Fruit fly (Drosophila melanogaster) whole organism, embryonic: Measurements from ENCODE around the gene betaGlu.
A peak's percentile ranks its signal among the peaks of the same experiment; 100 is the strongest.

Source experiments
- Abd-B ChIP-seq: fragments of 200-800 bp; sonication (Bioruptor generic); optimal IDR thresholded peaks from 2 replicates; lab custom pipeline; 2018; ENCODE audit warnings: missing biosample characterization, mild to moderate bottlenecking, missing genetic modification characterization, moderate library complexity
- Ada2b ChIP-seq: fragments of 200-800 bp; sonication (Bioruptor generic); IDR thresholded peaks from 2 replicates; pipeline ENCODE4 v1.3.6; 2022; ENCODE audit warnings: missing biosample characterization, missing genetic modification characterization
- Atf6 ChIP-seq: fragments of 200-800 bp; sonication (Bioruptor generic); IDR thresholded peaks from 2 replicates; pipeline ENCODE4 v1.3.6; 2022; ENCODE audit warnings: missing biosample characterization, missing genetic modification characterization
- CG10321 ChIP-seq: fragments of 200-800 bp; sonication (Bioruptor generic); IDR thresholded peaks from 2 replicates; pipeline ENCODE4 v1.3.6; 2022; ENCODE audit warnings: missing biosample characterization, missing genetic modification characterization
- CG10366 ChIP-seq: fragments of 200-800 bp; sonication (Bioruptor generic); IDR thresholded peaks from 2 replicates; pipeline ENCODE4 v1.3.6; 2022; ENCODE audit warnings: missing biosample characterization, missing genetic modification characterization
- CG10462 ChIP-seq: fragments of 200-800 bp; sonication (Bioruptor generic); optimal IDR thresholded peaks from 2 replicates; lab custom pipeline; 2016; ENCODE audit warnings: missing biosample characterization, missing genetic modification characterization
- CG11560 ChIP-seq: fragments of 200-800 bp; sonication (Bioruptor generic); IDR thresholded peaks from 3 replicates; pipeline ENCODE4 v1.3.6; 2022; ENCODE audit warnings: missing biosample characterization, missing genetic modification characterization
- CG12155 ChIP-seq: fragments of 200-800 bp; sonication (Bioruptor generic); optimal IDR thresholded peaks from 3 replicates; lab custom pipeline; 2016; ENCODE audit warnings: missing biosample characterization, missing genetic modification characterization
- CG1233 ChIP-seq: fragments of 200-800 bp; sonication (Bioruptor generic); optimal IDR thresholded peaks from 4 replicates; lab custom pipeline; 2018; ENCODE audit warnings: missing biosample characterization, mild to moderate bottlenecking, missing genetic modification characterization
- CG13424 ChIP-seq: fragments of 200-800 bp; sonication (Bioruptor generic); optimal IDR thresholded peaks from 2 replicates; lab custom pipeline; 2019; ENCODE audit warnings: missing biosample characterization, mild to moderate bottlenecking, missing genetic modification characterization, moderate library complexity
- CG14014 ChIP-seq: fragments of 200-800 bp; sonication (Bioruptor generic); IDR thresholded peaks from 2 replicates; pipeline ENCODE4 v1.3.6; 2022; ENCODE audit warnings: missing biosample characterization, missing genetic modification characterization
- CG15514 ChIP-seq: fragments of 200-800 bp; sonication (Bioruptor generic); optimal IDR thresholded peaks from 3 replicates; lab custom pipeline; 2017; ENCODE audit warnings: missing biosample characterization, missing genetic modification characterization, mild to moderate bottlenecking, moderate library complexity, missing genetic modification reagents
- CG15696 ChIP-seq: fragments of 200-800 bp; sonication (Bioruptor generic); optimal IDR thresholded peaks from 2 replicates; lab custom pipeline; 2019; ENCODE audit warnings: missing biosample characterization, mild to moderate bottlenecking, missing genetic modification characterization, moderate library complexity
- CG16779 ChIP-seq: fragments of 200-800 bp; sonication (Bioruptor generic); IDR thresholded peaks from 2 replicates; pipeline ENCODE4 v1.3.6; 2022; ENCODE audit warnings: missing biosample characterization, missing genetic modification characterization
- CG16863 ChIP-seq: fragments of 200-800 bp; sonication (Bioruptor generic); optimal IDR thresholded peaks from 3 replicates; lab custom pipeline; 2016; ENCODE audit warnings: missing biosample characterization, missing genetic modification characterization
- CG17568 ChIP-seq: fragments of 200-800 bp; sonication (Bioruptor generic); optimal IDR thresholded peaks from 2 replicates; lab custom pipeline; 2018; ENCODE audit warnings: missing biosample characterization, mild to moderate bottlenecking, missing genetic modification characterization, moderate library complexity
- CG17829 ChIP-seq: fragments of 200-800 bp; optimal IDR thresholded peaks from 2 replicates; lab custom pipeline; 2019; ENCODE audit warnings: missing biosample characterization, mild to moderate bottlenecking, missing genetic modification characterization, moderate library complexity
- CG2116 ChIP-seq: fragments of 200-800 bp; sonication (Bioruptor generic); optimal IDR thresholded peaks from 3 replicates; lab custom pipeline; 2018; ENCODE audit warnings: missing biosample characterization, mild to moderate bottlenecking, missing genetic modification characterization
- CG2120 ChIP-seq: fragments of 200-800 bp; sonication (Bioruptor generic); optimal IDR thresholded peaks from 3 replicates; lab custom pipeline; 2016; ENCODE audit warnings: missing biosample characterization, missing genetic modification characterization
- CG2129 ChIP-seq: fragments of 200-800 bp; sonication (Bioruptor generic); IDR thresholded peaks from 2 replicates; pipeline ENCODE4 v1.3.6; 2022; ENCODE audit warnings: missing biosample characterization, missing genetic modification characterization; ENCODE audit not compliant: partially characterized antibody
- CG2712 ChIP-seq: fragments of 200-800 bp; optimal IDR thresholded peaks from 3 replicates; lab custom pipeline; 2019; ENCODE audit warnings: missing biosample characterization, mild to moderate bottlenecking, missing genetic modification characterization, moderate library complexity
- CG32532 ChIP-seq: fragments of 200-800 bp; sonication (Bioruptor generic); IDR thresholded peaks from 2 replicates; pipeline ENCODE4 v1.3.6; 2022; ENCODE audit warnings: missing biosample characterization, missing genetic modification characterization
- CG4360 ChIP-seq: fragments of 200-800 bp; sonication (Bioruptor generic); IDR thresholded peaks from 2 replicates; pipeline ENCODE4 v1.3.6; 2022; ENCODE audit warnings: missing biosample characterization, missing genetic modification characterization
- CG6254 ChIP-seq: fragments of 200-800 bp; sonication (Bioruptor generic); optimal IDR thresholded peaks from 3 replicates; lab custom pipeline; 2017; ENCODE audit warnings: mild to moderate bottlenecking, missing biosample characterization, missing genetic modification reagents, missing genetic modification characterization
- CG8281 ChIP-seq: fragments of 200-800 bp; sonication (Bioruptor generic); optimal IDR thresholded peaks from 2 replicates; lab custom pipeline; 2018; ENCODE audit warnings: missing biosample characterization, mild to moderate bottlenecking, missing genetic modification characterization, moderate library complexity
- CG8924 ChIP-seq: fragments of 200-800 bp; optimal IDR thresholded peaks from 3 replicates; lab custom pipeline; 2019; ENCODE audit warnings: missing biosample characterization, mild to moderate bottlenecking, missing genetic modification characterization, moderate library complexity
- CG9932 ChIP-seq: fragments of 200-800 bp; sonication (Bioruptor generic); IDR thresholded peaks from 2 replicates; pipeline ENCODE4 v1.3.6; 2022; ENCODE audit warnings: missing biosample characterization, missing genetic modification characterization
- CkIIα-i1 ChIP-seq: fragments of 200-800 bp; sonication (Bioruptor generic); IDR thresholded peaks from 2 replicates; pipeline ENCODE4 v1.3.6; 2022; ENCODE audit warnings: missing biosample characterization, missing genetic modification characterization
- D ChIP-seq, 2 experiments: fragments of 200-800 bp in 1 of 2; fragments of >200 bp in 1 of 2; sonication (Bioruptor generic) in 1 of 2; optimal IDR thresholded peaks; 2 replicates in 1 of 2; 3 replicates in 1 of 2; lab custom pipeline; 2017; ENCODE audit warnings: mild to moderate bottlenecking in 1 of 2, missing biosample characterization in 1 of 2, missing genetic modification characterization in 1 of 2, missing genetic modification reagents in 1 of 2
- GATAe ChIP-seq: fragments of 200-800 bp; sonication (Bioruptor generic); conservative IDR thresholded peaks from 2 replicates; pipeline ENCODE4 v1.3.6; 2022; ENCODE audit warnings: missing biosample characterization, missing genetic modification characterization
- Meics ChIP-seq: fragments of 200-800 bp; sonication (Bioruptor generic); optimal IDR thresholded peaks from 2 replicates; lab custom pipeline; 2017; ENCODE audit warnings: missing biosample characterization, mild to moderate bottlenecking, missing genetic modification characterization
- Side ChIP-seq: fragments of 200-800 bp; sonication (Bioruptor generic); optimal IDR thresholded peaks from 2 replicates; lab custom pipeline; 2016; ENCODE audit warnings: missing biosample characterization, missing genetic modification characterization
- ab ChIP-seq: fragments of 200-800 bp; sonication (Bioruptor generic); optimal IDR thresholded peaks from 2 replicates; lab custom pipeline; 2016; ENCODE audit warnings: missing biosample characterization, missing genetic modification characterization
- bab2 ChIP-seq: fragments of 200-800 bp; sonication (Bioruptor generic); optimal IDR thresholded peaks from 2 replicates; lab custom pipeline; 2016; ENCODE audit warnings: missing biosample characterization, missing genetic modification characterization
- bigmax ChIP-seq: fragments of 200-800 bp; sonication (Bioruptor generic); optimal IDR thresholded peaks from 2 replicates; lab custom pipeline; 2018; ENCODE audit warnings: missing biosample characterization, mild to moderate bottlenecking, missing genetic modification characterization
- br ChIP-seq: fragments of >200 bp; optimal IDR thresholded peaks from 2 replicates; lab custom pipeline; 2017
- corto ChIP-seq: fragments of 200-800 bp; sonication (Bioruptor generic); optimal IDR thresholded peaks from 2 replicates; lab custom pipeline; 2016; ENCODE audit warnings: missing biosample characterization, mild to moderate bottlenecking, missing genetic modification characterization, moderate library complexity
- dpn ChIP-seq, 2 experiments: fragments of 200-800 bp; sonication (Bioruptor generic); optimal IDR thresholded peaks; 3 replicates each; lab custom pipeline; 2016; ENCODE audit warnings: missing biosample characterization in 2 of 2, missing genetic modification characterization in 2 of 2
- fd64A ChIP-seq: fragments of 200-800 bp; sonication (Bioruptor generic); optimal IDR thresholded peaks from 3 replicates; lab custom pipeline; 2018; ENCODE audit warnings: missing biosample characterization, mild to moderate bottlenecking, missing genetic modification characterization
- kah ChIP-seq: fragments of 200-800 bp; sonication (Bioruptor generic); optimal IDR thresholded peaks from 2 replicates; lab custom pipeline; 2018; ENCODE audit warnings: missing biosample characterization, mild to moderate bottlenecking, missing genetic modification characterization
- ken ChIP-seq: fragments of 200-800 bp; sonication (Bioruptor generic); IDR thresholded peaks from 3 replicates; pipeline ENCODE4 v1.3.6; 2022; ENCODE audit warnings: missing biosample characterization, missing genetic modification characterization
- mirr ChIP-seq: fragments of 200-800 bp; sonication (Bioruptor generic); optimal IDR thresholded peaks from 3 replicates; lab custom pipeline; 2018; ENCODE audit warnings: missing biosample characterization, mild to moderate bottlenecking, missing genetic modification characterization
- run ChIP-seq: fragments of 200-800 bp; sonication (Bioruptor generic); optimal IDR thresholded peaks from 3 replicates; lab custom pipeline; 2018; ENCODE audit warnings: missing biosample characterization, mild to moderate bottlenecking, missing genetic modification characterization
- slbo ChIP-seq: fragments of 200-800 bp; sonication (Bioruptor generic); IDR thresholded peaks from 2 replicates; pipeline ENCODE4 v1.3.6; 2022; ENCODE audit warnings: missing biosample characterization, missing genetic modification characterization
- stwl ChIP-seq: fragments of 200-800 bp; sonication (Bioruptor generic); optimal IDR thresholded peaks from 3 replicates; lab custom pipeline; 2018; ENCODE audit warnings: missing biosample characterization, mild to moderate bottlenecking, missing genetic modification characterization, moderate library complexity
- tap ChIP-seq: fragments of 200-800 bp; optimal IDR thresholded peaks from 3 replicates; lab custom pipeline; 2019; ENCODE audit warnings: missing biosample characterization, mild to moderate bottlenecking, missing genetic modification characterization, moderate library complexity
- trem ChIP-seq: fragments of 200-800 bp; optimal IDR thresholded peaks from 3 replicates; lab custom pipeline; 2019; ENCODE audit warnings: missing biosample characterization, mild to moderate bottlenecking, missing genetic modification characterization, moderate library complexity
- ttk ChIP-seq: fragments of 200-800 bp; sonication (Bioruptor generic); IDR thresholded peaks from 2 replicates; pipeline ENCODE4 v2.1.2; 2022; ENCODE audit warnings: missing biosample characterization, missing genetic modification characterization
- zen2 ChIP-seq: fragments of 200-800 bp; sonication (Bioruptor generic); IDR thresholded peaks from 3 replicates; pipeline ENCODE4 v1.3.6; 2022; ENCODE audit warnings: missing biosample characterization, missing genetic modification characterization; ENCODE audit not compliant: partially characterized antibody

betaGlu gene

dm6 chr3R:31748093-31748996 lies 23.3 kb downstream of the betaGlu start (continued):
- TF ChIP-seq stwl: no peak
- no peak for TF ChIP-seq ttk (GFP tag; lab: Robert Waterston, UW)
- TF ChIP-seq Side (GFP tag; lab: Kevin White, UChicago): no peak
- TF ChIP-seq br (lab: Kevin White, UChicago): no peak
- TF ChIP-seq run (tag; lab: Kevin White, UChicago): no peak
- TF ChIP-seq CkIIα-i1: no peak
- TF ChIP-seq CG16863 (GFP tag; lab: Kevin White, UChicago): no peak
- TF ChIP-seq CG15696 (tag; lab: Kevin White, UChicago): no peak
- no peak for TF ChIP-seq CG4360 (GFP tag; lab: Robert Waterston, UW)
- peak; percentile 72 for TF ChIP-seq kah
- TF ChIP-seq CG9932 (GFP tag; lab: Robert Waterston, UW): no peak
- no peak for TF ChIP-seq CG2712 (tag; lab: Kevin White, UChicago)
- no peak for TF ChIP-seq CG11560 (tag; lab: Robert Waterston, UW)
- no peak for TF ChIP-seq CG14014 (GFP tag; lab: Robert Waterston, UW)
- no peak for TF ChIP-seq zen2 (GFP tag; lab: Robert Waterston, UW)
- no peak for TF ChIP-seq CG8281 (tag; lab: Kevin White, UChicago)
- no peak for TF ChIP-seq CG2120 (GFP tag; lab: Kevin White, UChicago)
- TF ChIP-seq ken (GFP tag; lab: Robert Waterston, UW): no peak
- peak; percentile 38 for TF ChIP-seq CG15514
- TF ChIP-seq CG17829 (tag; lab: Kevin White, UChicago): peak; percentile 56
- TF ChIP-seq CG16779 (GFP tag; lab: Robert Waterston, UW): no peak
- no peak for TF ChIP-seq Atf6 (GFP tag; lab: Robert Waterston, UW)
- TF ChIP-seq mirr (GFP tag; lab: Kevin White, UChicago): peak; percentile 37
- TF ChIP-seq CG6254: no peak
- no peak for TF ChIP-seq Abd-B
- TF ChIP-seq tap (tag; lab: Kevin White, UChicago): no peak
- TF ChIP-seq corto (GFP tag; lab: Kevin White, UChicago): no peak
- no peak for TF ChIP-seq ab
- no peak for TF ChIP-seq Ada2b (GFP tag; lab: Robert Waterston, UW)
- no peak for TF ChIP-seq slbo (GFP tag; lab: Robert Waterston, UW)
- TF ChIP-seq CG32532: no peak
- TF ChIP-seq CG12155: peak; percentile 100
- TF ChIP-seq CG10366 (GFP tag; lab: Robert Waterston, UW): no peak
- TF ChIP-seq CG10321 (GFP tag; lab: Robert Waterston, UW): no peak
- no peak for TF ChIP-seq CG2129 (GFP tag; lab: Robert Waterston, UW)
- peak; percentile 20 for TF ChIP-seq CG17568 (GFP tag; lab: Kevin White, UChicago)
- peak; percentile 8 for TF ChIP-seq trem (tag; lab: Kevin White, UChicago)
- TF ChIP-seq dpn (GFP tag; optimal IDR thresholded peaks at IDR 0.05; lab: Kevin White, UChicago): no peak
- no peak for TF ChIP-seq GATAe
- TF ChIP-seq bigmax (GFP tag; lab: Kevin White, UChicago): no peak
- TF ChIP-seq CG1233: no peak
- no peak for TF ChIP-seq Meics (GFP tag; lab: Kevin White, UChicago)
- TF ChIP-seq CG2116 (GFP tag; lab: Kevin White, UChicago): peak; percentile 8
- no peak for TF ChIP-seq bab2 (GFP tag; lab: Kevin White, UChicago)
- TF ChIP-seq CG8924 (tag; lab: Kevin White, UChicago): peak; percentile 48
- peak; percentile 9 for TF ChIP-seq CG13424 (tag; lab: Kevin White, UChicago)
- no peak for TF ChIP-seq CG10462
- peak; percentile 34 for TF ChIP-seq D (optimal IDR thresholded peaks at IDR 0.05; lab: Kevin White, UChicago)
- no peak for TF ChIP-seq D (GFP tag; optimal IDR thresholded peaks at IDR 0.05; lab: Kevin White, UChicago)
- TF ChIP-seq fd64A: no peak
